Worm (Caenorhabditis elegans): Measurements from ENCODE around the gene fbxa-150.

fbxa-150 gene

DNA sequence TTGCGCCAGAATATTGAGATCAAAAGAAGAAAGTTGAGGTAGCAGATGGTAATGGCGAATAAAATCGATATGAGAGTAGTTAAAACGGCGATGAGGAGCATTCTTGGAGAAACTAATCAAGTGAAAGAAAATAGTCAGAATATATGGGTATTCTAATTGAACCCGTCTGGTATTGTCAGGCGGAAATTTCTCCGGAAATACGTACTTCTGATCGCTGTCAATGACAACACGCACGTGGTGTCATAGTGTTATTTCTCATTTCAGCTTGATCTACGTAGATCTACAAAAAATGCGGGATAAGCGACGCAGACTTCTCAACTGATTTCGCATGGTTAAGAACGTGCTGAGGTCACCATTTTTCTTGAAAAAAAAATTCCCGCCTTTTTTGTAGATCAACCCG is 30.0 kb upstream of the fbxa-150 start, which contains the start of gene srbc-79:
srbc-79 (minus strand) TSS at position 101 of the 400 bp plus-strand sequence.
- no peak for TF ChIP-seq unc-86 (tag; optimal IDR thresholded peaks at IDR 0.05)
- no peak for TF ChIP-seq hlh-6 (tag; optimal IDR thresholded peaks at IDR 0.05)
- TF ChIP-seq fkh-6 (tag; optimal IDR thresholded peaks at IDR 0.05), result no peak
- no peak for TF ChIP-seq pax-1 (tag; optimal IDR thresholded peaks at IDR 0.05)
- TF ChIP-seq hlh-13 (GFP tag; optimal IDR thresholded peaks at IDR 0.05), result no peak
- TF ChIP-seq ama-1 (optimal IDR thresholded peaks at IDR 0.05), result no peak
- TF ChIP-seq F13H6.1 (tag; optimal IDR thresholded peaks at IDR 0.05), result no peak
- TF ChIP-seq hlh-30 (tag; optimal IDR thresholded peaks at IDR 0.05; ENCODE audit: insufficient read depth), result no peak
- TF ChIP-seq sdc-2 (tag; optimal IDR thresholded peaks at IDR 0.05), result no peak
- TF ChIP-seq syd-9 (tag; optimal IDR thresholded peaks at IDR 0.05), result no peak

- TF ChIP-seq unc-3 (GFP tag; conservative IDR thresholded peaks at IDR 0.05) (no peak), unc-3 (tag; optimal IDR thresholded peaks at IDR 0.05) (peak; percentile 11), ref-2 (tag; optimal IDR thresholded peaks at IDR 0.05) (no peak)
These were observed 28.8 kb upstream of the fbxa-150 start, which contains the start of gene B0250.5 for ce11 chrV:20493271-20494231. Gene B0250.5, plus strand, starts transcription at chrV:20493924.

DNA sequence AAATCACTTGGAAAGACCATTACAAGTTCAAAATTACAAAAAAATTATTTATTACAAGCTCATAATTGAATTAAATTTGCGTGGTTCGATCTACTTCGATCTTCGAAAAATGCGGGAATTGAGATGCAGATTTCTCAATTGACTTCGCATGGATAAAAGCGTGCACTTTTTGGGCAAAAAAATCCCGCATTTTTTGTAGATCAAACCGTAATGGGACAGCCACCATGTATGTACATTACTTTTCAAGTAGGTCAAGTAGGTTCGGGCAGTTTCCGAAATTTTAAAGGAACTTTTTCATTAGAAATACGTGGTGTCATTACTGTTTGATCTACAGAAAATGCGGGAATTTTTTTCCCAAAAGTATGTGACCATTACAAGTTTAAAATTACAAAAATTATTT is 24.9 kb upstream of the fbxa-150 start:
- TF ChIP-seq zip-5 (tag; optimal IDR thresholded peaks at IDR 0.05) (no peak), nhr-11 (tag; optimal IDR thresholded peaks at IDR 0.05) (no peak), ttx-3 (tag; optimal IDR thresholded peaks at IDR 0.05) (no peak), ceh-2 (tag; optimal IDR thresholded peaks at IDR 0.05) (no peak), ref-2 (tag; optimal IDR thresholded peaks at IDR 0.05) (no peak), ceh-6 (GFP tag; optimal IDR thresholded peaks at IDR 0.05) (no peak), unc-42 (tag; optimal IDR thresholded peaks at IDR 0.05) (no peak), Y22D7AL.16 (tag; optimal IDR thresholded peaks at IDR 0.05) (no peak), hlh-30 (tag; optimal IDR thresholded peaks at IDR 0.05; ENCODE audit: insufficient read depth) (no peak), T23F11.4 (GFP tag; optimal IDR thresholded peaks at IDR 0.05) (no peak), hlh-8 (tag; optimal IDR thresholded peaks at IDR 0.05) (no peak), ceh-18 (tag; optimal IDR thresholded peaks at IDR 0.05) (no peak), unc-86 (tag; optimal IDR thresholded peaks at IDR 0.05) (no peak), unc-55 (GFP tag; optimal IDR thresholded peaks at IDR 0.05) (no peak), dve-1 (tag; optimal IDR thresholded peaks at IDR 0.05) (no peak), dmd-4 (tag; optimal IDR thresholded peaks at IDR 0.05; ENCODE audit: borderline replicate concordance) (no peak)

ce11 chrV:20498980-20499379 is 23.4 kb upstream of the fbxa-150 start, which contains the start of gene dct-16:
Gene dct-16, minus strand, starts transcription at chrV:20499057.
- TF ChIP-seq hlh-8 (tag; optimal IDR thresholded peaks at IDR 0.05) (no peak), hlh-30 (tag; optimal IDR thresholded peaks at IDR 0.05; ENCODE audit: insufficient read depth) (no peak), zip-5 (tag; optimal IDR thresholded peaks at IDR 0.05) (no peak), dve-1 (tag; optimal IDR thresholded peaks at IDR 0.05) (no peak), sox-4 (tag; optimal IDR thresholded peaks at IDR 0.05) (no peak), ceh-6 (GFP tag; optimal IDR thresholded peaks at IDR 0.05) (no peak), odd-2 (tag; optimal IDR thresholded peaks at IDR 0.05) (no peak), pros-1 (tag; optimal IDR thresholded peaks at IDR 0.05) (no peak), madf-2 (tag; optimal IDR thresholded peaks at IDR 0.05) (no peak), sox-2 (GFP tag; IDR thresholded peaks at IDR 0.05) (no peak), Y22D7AL.16 (tag; optimal IDR thresholded peaks at IDR 0.05) (no peak), pqm-1 (tag; optimal IDR thresholded peaks at IDR 0.05) (no peak), nfya-1 (tag; optimal IDR thresholded peaks at IDR 0.05) (no peak), tbx-7 (tag; optimal IDR thresholded peaks at IDR 0.05) (no peak), hlh-15 (tag; optimal IDR thresholded peaks at IDR 0.05) (no peak), tbx-2 (tag; optimal IDR thresholded peaks at IDR 0.05) (no peak), ceh-19 (GFP tag; optimal IDR thresholded peaks at IDR 0.05) (no peak)

All from whole organism, late embryonic.